Fruit fly (Drosophila melanogaster) whole organism, embryonic: Measurements from ENCODE around the gene CG14966.

Source experiments
- Adf1 ChIP-seq: fragments of 200-800 bp; sonication (Bioruptor generic); IDR thresholded peaks from 2 replicates; pipeline ENCODE4 v1.3.6; 2022; ENCODE audit warnings: missing biosample characterization, missing genetic modification characterization
- Bteb2 ChIP-seq: fragments of 200-800 bp; sonication (Bioruptor generic); optimal IDR thresholded peaks from 2 replicates; lab custom pipeline; 2016; ENCODE audit warnings: missing biosample characterization, missing genetic modification characterization
- CG10267 ChIP-seq: fragments of 200-800 bp; sonication (Bioruptor generic); optimal IDR thresholded peaks from 2 replicates; lab custom pipeline; 2018; ENCODE audit warnings: missing biosample characterization, mild to moderate bottlenecking, missing genetic modification characterization, moderate library complexity
- CG10366 ChIP-seq: fragments of 200-800 bp; sonication (Bioruptor generic); IDR thresholded peaks from 2 replicates; pipeline ENCODE4 v1.3.6; 2022; ENCODE audit warnings: missing biosample characterization, missing genetic modification characterization
- CG10654 ChIP-seq: fragments of 200-800 bp; sonication (Bioruptor generic); optimal IDR thresholded peaks from 2 replicates; lab custom pipeline; 2016; ENCODE audit warnings: missing biosample characterization, missing genetic modification characterization
- CG11723 ChIP-seq: fragments of 200-800 bp; sonication (Bioruptor generic); optimal IDR thresholded peaks from 2 replicates; lab custom pipeline; 2017; ENCODE audit warnings: missing biosample characterization, mild to moderate bottlenecking, missing genetic modification characterization
- CG12391 ChIP-seq: fragments of 200-800 bp; sonication (Bioruptor generic); optimal IDR thresholded peaks from 3 replicates; lab custom pipeline; 2018; ENCODE audit warnings: missing biosample characterization, mild to moderate bottlenecking, missing genetic modification characterization, moderate library complexity
- CG14050 ChIP-seq: fragments of 200-800 bp; sonication (Bioruptor generic); IDR thresholded peaks from 3 replicates; pipeline ENCODE4 v1.3.6; 2022; ENCODE audit warnings: missing biosample characterization, missing genetic modification characterization
- CG17612 ChIP-seq: fragments of 200-800 bp; sonication (Bioruptor generic); IDR thresholded peaks from 2 replicates; pipeline ENCODE4 v1.3.6; 2022; ENCODE audit warnings: missing biosample characterization, missing genetic modification characterization
- CG1792 ChIP-seq: fragments of 200-800 bp; sonication (Bioruptor generic); optimal IDR thresholded peaks from 2 replicates; lab custom pipeline; 2016; ENCODE audit warnings: missing biosample characterization, missing genetic modification characterization
- CG18619 ChIP-seq: fragments of 200-800 bp; sonication (Bioruptor generic); optimal IDR thresholded peaks from 3 replicates; lab custom pipeline; 2017; ENCODE audit warnings: missing biosample characterization, mild to moderate bottlenecking, missing genetic modification characterization
- CG5953 ChIP-seq: fragments of 200-800 bp; sonication (Bioruptor generic); IDR thresholded peaks from 2 replicates; pipeline ENCODE4 v1.3.6; 2022; ENCODE audit warnings: missing biosample characterization, missing genetic modification characterization
- CG7372 ChIP-seq: fragments of 200-800 bp; sonication (Bioruptor generic); IDR thresholded peaks from 2 replicates; pipeline ENCODE4 v1.3.6; 2022; ENCODE audit warnings: missing biosample characterization, missing genetic modification characterization
- CG8388 ChIP-seq: fragments of 200-800 bp; sonication (Bioruptor generic); optimal IDR thresholded peaks from 2 replicates; lab custom pipeline; 2019; ENCODE audit warnings: missing biosample characterization, mild to moderate bottlenecking, missing genetic modification characterization, moderate library complexity
- CG9215 ChIP-seq: fragments of 200-800 bp; sonication (Bioruptor generic); IDR thresholded peaks from 2 replicates; pipeline ENCODE4 v1.3.6; 2022; ENCODE audit warnings: missing biosample characterization, missing genetic modification characterization
- CG9876 ChIP-seq: fragments of 200-800 bp; sonication (Bioruptor generic); optimal IDR thresholded peaks from 2 replicates; lab custom pipeline; 2016; ENCODE audit warnings: missing biosample characterization, missing genetic modification characterization
- Deaf1 ChIP-seq: fragments of 200-800 bp; optimal IDR thresholded peaks from 3 replicates; lab custom pipeline; 2019; ENCODE audit warnings: missing biosample characterization, mild to moderate bottlenecking, missing genetic modification characterization, moderate library complexity
- ERR ChIP-seq: fragments of 200-800 bp; sonication (Bioruptor generic); optimal IDR thresholded peaks from 2 replicates; lab custom pipeline; 2016; ENCODE audit warnings: missing biosample characterization, missing genetic modification characterization
- Elba2 ChIP-seq: fragments of 200-800 bp; sonication (Bioruptor generic); optimal IDR thresholded peaks from 3 replicates; lab custom pipeline; 2016; ENCODE audit warnings: missing biosample characterization, missing genetic modification characterization
- H2.0 ChIP-seq: fragments of 200-800 bp; sonication (Bioruptor generic); IDR thresholded peaks from 2 replicates; pipeline ENCODE4 v1.3.6; 2022; ENCODE audit warnings: missing biosample characterization, missing genetic modification characterization
- Hr51 ChIP-seq, 2 experiments: fragments of 200-800 bp; sonication (Bioruptor generic); optimal IDR thresholded peaks; 2 replicates in 1 of 2; 3 replicates in 1 of 2; lab custom pipeline; 2016 to 2018; ENCODE audit warnings: missing biosample characterization in 2 of 2, missing genetic modification characterization in 2 of 2, mild to moderate bottlenecking in 1 of 2, moderate library complexity in 1 of 2
- Hr78 ChIP-seq, 2 experiments: fragments of 200-800 bp in 1 of 2; fragments of >200 bp in 1 of 2; sonication (Bioruptor generic) in 1 of 2; optimal IDR thresholded peaks; 2 replicates each; lab custom pipeline; 2017 to 2019; ENCODE audit warnings: missing biosample characterization in 2 of 2, missing genetic modification characterization in 2 of 2, mild to moderate bottlenecking in 1 of 2, moderate library complexity in 1 of 2
- MBD-R2 ChIP-seq: fragments of 200-800 bp; sonication (Bioruptor generic); IDR thresholded peaks from 2 replicates; pipeline ENCODE4 v1.3.6; 2022; ENCODE audit warnings: missing biosample characterization, missing genetic modification characterization
- Mes4 ChIP-seq: fragments of 200-800 bp; sonication (Bioruptor generic); optimal IDR thresholded peaks from 2 replicates; lab custom pipeline; 2016; ENCODE audit warnings: missing biosample characterization, missing genetic modification characterization
- Nf-YC ChIP-seq: fragments of 200-800 bp; optimal IDR thresholded peaks from 3 replicates; lab custom pipeline; 2019; ENCODE audit warnings: missing biosample characterization, mild to moderate bottlenecking, missing genetic modification characterization, moderate library complexity
- Oaz ChIP-seq: fragments of 200-800 bp; sonication (Bioruptor generic); IDR thresholded peaks from 2 replicates; pipeline ENCODE4 v1.3.6; 2022; ENCODE audit warnings: missing biosample characterization, missing genetic modification characterization
- PHDP ChIP-seq: fragments of 200-800 bp; sonication (Bioruptor generic); optimal IDR thresholded peaks from 3 replicates; lab custom pipeline; 2018; ENCODE audit warnings: missing biosample characterization, mild to moderate bottlenecking, missing genetic modification characterization, moderate library complexity
- Ravus ChIP-seq: fragments of 200-800 bp; sonication (Bioruptor generic); IDR thresholded peaks from 2 replicates; pipeline ENCODE4 v1.3.6; 2022; ENCODE audit warnings: missing biosample characterization, missing genetic modification characterization
- Sry-β ChIP-seq: fragments of 200-800 bp; sonication (Bioruptor generic); optimal IDR thresholded peaks from 2 replicates; lab custom pipeline; 2018; ENCODE audit warnings: missing biosample characterization, mild to moderate bottlenecking, missing genetic modification characterization, moderate library complexity
- TFAM ChIP-seq: fragments of 200-800 bp; sonication (Bioruptor generic); optimal IDR thresholded peaks from 2 replicates; lab custom pipeline; 2017; ENCODE audit warnings: missing biosample characterization, missing genetic modification characterization, inconsistent platforms
- YL-1 ChIP-seq: fragments of 200-800 bp; sonication (Bioruptor generic); optimal IDR thresholded peaks from 3 replicates; lab custom pipeline; 2017; ENCODE audit warnings: missing biosample characterization, mild to moderate bottlenecking, missing genetic modification characterization
- bbx ChIP-seq: fragments of 200-800 bp; sonication (Bioruptor generic); IDR thresholded peaks from 2 replicates; pipeline ENCODE4 v1.3.6; 2022; ENCODE audit warnings: missing biosample characterization, missing genetic modification characterization; ENCODE audit not compliant: partially characterized antibody
- bsh ChIP-seq, 2 experiments: fragments of 200-800 bp; sonication (Bioruptor generic); optimal IDR thresholded peaks; 2 replicates each; lab custom pipeline; 2017 to 2018; ENCODE audit warnings: mild to moderate bottlenecking in 2 of 2, missing biosample characterization in 2 of 2, missing genetic modification characterization in 2 of 2, moderate library complexity in 1 of 2
- cas ChIP-seq: fragments of 200-800 bp; sonication (Bioruptor generic); IDR thresholded peaks from 2 replicates; pipeline ENCODE4 v1.3.6; 2022; ENCODE audit warnings: missing biosample characterization, missing genetic modification characterization
- fd102C ChIP-seq: fragments of 200-800 bp; sonication (Bioruptor generic); optimal IDR thresholded peaks from 2 replicates; lab custom pipeline; 2018; ENCODE audit warnings: missing biosample characterization, mild to moderate bottlenecking, missing genetic modification characterization, moderate library complexity
- ftz-f1 ChIP-seq: fragments of 200-800 bp; sonication (Bioruptor generic); optimal IDR thresholded peaks from 2 replicates; lab custom pipeline; 2016; ENCODE audit warnings: missing biosample characterization, missing genetic modification characterization
- hb ChIP-seq: fragments of 200-800 bp; sonication (Bioruptor generic); IDR thresholded peaks from 3 replicates; pipeline ENCODE4 v1.3.6; 2022; ENCODE audit warnings: missing biosample characterization, missing genetic modification characterization; ENCODE audit not compliant: partially characterized antibody
- jumu ChIP-seq: fragments of 200-800 bp; sonication (Bioruptor generic); optimal IDR thresholded peaks from 3 replicates; lab custom pipeline; 2016; ENCODE audit warnings: missing biosample characterization, missing genetic modification characterization
- nau ChIP-seq: fragments of 200-800 bp; sonication (Bioruptor generic); optimal IDR thresholded peaks from 3 replicates; lab custom pipeline; 2017; ENCODE audit warnings: missing biosample characterization, mild to moderate bottlenecking, missing genetic modification characterization, missing genetic modification reagents
- phol ChIP-seq: fragments of 200-800 bp; sonication (Bioruptor generic); optimal IDR thresholded peaks from 3 replicates; lab custom pipeline; 2018; ENCODE audit warnings: missing biosample characterization, mild to moderate bottlenecking, missing genetic modification characterization, moderate library complexity
- sim ChIP-seq: fragments of 200-800 bp; sonication (Bioruptor generic); IDR thresholded peaks from 2 replicates; pipeline ENCODE4 v1.3.6; 2022; ENCODE audit warnings: missing biosample characterization, missing genetic modification characterization
- sima ChIP-seq: fragments of 200-800 bp; sonication (Bioruptor generic); optimal IDR thresholded peaks from 2 replicates; lab custom pipeline; 2016; ENCODE audit warnings: missing biosample characterization, missing genetic modification characterization
- sisA ChIP-seq: fragments of 200-800 bp; sonication (Bioruptor generic); IDR thresholded peaks from 2 replicates; pipeline ENCODE4 v1.3.6; 2022; ENCODE audit warnings: missing biosample characterization, missing genetic modification characterization
- stc ChIP-seq: fragments of 200-800 bp; sonication (Bioruptor generic); IDR thresholded peaks from 2 replicates; pipeline ENCODE4 v1.3.6; 2022; ENCODE audit warnings: missing biosample characterization, missing genetic modification characterization
- tx ChIP-seq: fragments of 200-800 bp; sonication (Bioruptor generic); optimal IDR thresholded peaks from 2 replicates; lab custom pipeline; 2016; ENCODE audit warnings: missing biosample characterization, missing genetic modification characterization
- wdn ChIP-seq: fragments of 200-800 bp; sonication (Bioruptor generic); IDR thresholded peaks from 2 replicates; pipeline ENCODE4 v1.3.6; 2022; ENCODE audit warnings: missing biosample characterization, missing genetic modification characterization
- yki ChIP-seq: fragments of >200 bp; optimal IDR thresholded peaks from 3 replicates; lab custom pipeline; 2018
- z ChIP-seq: fragments of 200-800 bp; sonication (Bioruptor generic); IDR thresholded peaks from 3 replicates; pipeline ENCODE4 v1.3.6; 2022; ENCODE audit warnings: missing biosample characterization, missing genetic modification characterization
- zfh2 ChIP-seq: fragments of 200-800 bp; sonication (Bioruptor generic); optimal IDR thresholded peaks from 2 replicates; lab custom pipeline; 2016; ENCODE audit warnings: missing biosample characterization, missing genetic modification characterization

CG14966 gene

dm6 chr3L:3198447-3199402, 1.3 kb upstream of the CG14966 start, which contains the start of the genes CG32276 and gry (continued):
- no peak for TF ChIP-seq CG10654 (GFP tag; lab: Kevin White, UChicago)
- TF ChIP-seq Sry-β (GFP tag; lab: Kevin White, UChicago), result peak; percentile 87
- no peak for TF ChIP-seq sim
- TF ChIP-seq Mes4 (GFP tag; lab: Kevin White, UChicago), result peak; percentile 80
- peak; percentile 83 for TF ChIP-seq ftz-f1 (GFP tag; lab: Kevin White, UChicago)
- TF ChIP-seq CG9215 (GFP tag; lab: Robert Waterston, UW), result peak; percentile 64
- TF ChIP-seq TFAM (GFP tag; lab: Kevin White, UChicago), result peak; percentile 5
- TF ChIP-seq ERR (GFP tag; lab: Kevin White, UChicago), result peak; percentile 48
- no peak for TF ChIP-seq Deaf1 (tag; lab: Kevin White, UChicago)
- TF ChIP-seq CG11723 (GFP tag; lab: Kevin White, UChicago), result peak; percentile 60
- TF ChIP-seq wdn (GFP tag; lab: Robert Waterston, UW), result 0 out of 2 replicates have a peak, but pooled peaks have one; percentile 8
- TF ChIP-seq Hr78 (GFP tag; optimal IDR thresholded peaks at IDR 0.05; lab: Kevin White, UChicago), result no peak
- TF ChIP-seq CG10366 (GFP tag; lab: Robert Waterston, UW), result peak; percentile 64
- TF ChIP-seq zfh2 (GFP tag; lab: Kevin White, UChicago), result peak; percentile 85
- TF ChIP-seq fd102C (GFP tag; lab: Kevin White, UChicago), result peak; percentile 18
- no peak for TF ChIP-seq hb (GFP tag; lab: Robert Waterston, UW)
- peak; percentile 62 for TF ChIP-seq stc
- TF ChIP-seq tx (GFP tag; lab: Kevin White, UChicago), result peak; percentile 67
- TF ChIP-seq Bteb2, result peak; percentile 79
- no peak for TF ChIP-seq nau (GFP tag; lab: Kevin White, UChicago)
- TF ChIP-seq sisA (GFP tag; lab: Robert Waterston, UW), result peak; percentile 62; the same call in 1 of the 2 replicates
- peak in 1 of 2 experiments; percentile 66 for TF ChIP-seq bsh (GFP tag; optimal IDR thresholded peaks at IDR 0.05; lab: Kevin White, UChicago)
- no peak for TF ChIP-seq PHDP (tag; lab: Kevin White, UChicago)
- peak; percentile 60 for TF ChIP-seq CG18619 (GFP tag; lab: Kevin White, UChicago)
- no peak for TF ChIP-seq Ravus (GFP tag; lab: Robert Waterston, UW)
- peak; percentile 93 for TF ChIP-seq YL-1 (GFP tag; lab: Kevin White, UChicago)
- no peak for TF ChIP-seq Adf1 (GFP tag; lab: Robert Waterston, UW)
- TF ChIP-seq CG10267 (tag; lab: Kevin White, UChicago), result peak; percentile 82
- TF ChIP-seq yki (lab: Kevin White, UChicago), result no peak
- peak; percentile 85 for TF ChIP-seq MBD-R2 (GFP tag; lab: Robert Waterston, UW)
- TF ChIP-seq CG5953 (GFP tag; lab: Robert Waterston, UW), result no peak
- peak; percentile 54; the same call in 1 of the 2 replicates for TF ChIP-seq cas (GFP tag; lab: Robert Waterston, UW)
- TF ChIP-seq Hr51 (GFP tag; optimal IDR thresholded peaks at IDR 0.05; lab: Kevin White, UChicago), result peak in 1 of 2 experiments; percentile 78
- no peak for TF ChIP-seq CG17612
- TF ChIP-seq Elba2 (GFP tag; lab: Kevin White, UChicago), result peak; percentile 64
- no peak; the same call in 1 of the 2 replicates for TF ChIP-seq H2.0
- peak; percentile 88 for TF ChIP-seq jumu
- no peak for TF ChIP-seq sima (GFP tag; lab: Kevin White, UChicago)
- peak; percentile 66; the same call in 1 of the 2 replicates for TF ChIP-seq CG7372 (GFP tag; lab: Robert Waterston, UW)
- TF ChIP-seq Nf-YC (tag; lab: Kevin White, UChicago), result no peak
- TF ChIP-seq CG8388 (GFP tag; lab: Kevin White, UChicago), result peak; percentile 60
- peak; percentile 60 for TF ChIP-seq Oaz (GFP tag; lab: Robert Waterston, UW)
- peak; percentile 91 for TF ChIP-seq CG12391 (tag; lab: Kevin White, UChicago)
- TF ChIP-seq z (GFP tag; lab: Robert Waterston, UW), result 0 out of 3 replicates have a peak, but pooled peaks have one; percentile 34
- peak; percentile 90 for TF ChIP-seq phol (tag; lab: Kevin White, UChicago)
- TF ChIP-seq CG14050, result peak; percentile 23; the same call in 1 of the 3 replicates
- TF ChIP-seq bbx (GFP tag; lab: Robert Waterston, UW), result no peak
- TF ChIP-seq CG9876, result peak; percentile 55
- TF ChIP-seq CG1792 (GFP tag; lab: Kevin White, UChicago), result no peak
